Fruit fly (Drosophila melanogaster): ENCODE results near the gene CG2924.

DNA sequence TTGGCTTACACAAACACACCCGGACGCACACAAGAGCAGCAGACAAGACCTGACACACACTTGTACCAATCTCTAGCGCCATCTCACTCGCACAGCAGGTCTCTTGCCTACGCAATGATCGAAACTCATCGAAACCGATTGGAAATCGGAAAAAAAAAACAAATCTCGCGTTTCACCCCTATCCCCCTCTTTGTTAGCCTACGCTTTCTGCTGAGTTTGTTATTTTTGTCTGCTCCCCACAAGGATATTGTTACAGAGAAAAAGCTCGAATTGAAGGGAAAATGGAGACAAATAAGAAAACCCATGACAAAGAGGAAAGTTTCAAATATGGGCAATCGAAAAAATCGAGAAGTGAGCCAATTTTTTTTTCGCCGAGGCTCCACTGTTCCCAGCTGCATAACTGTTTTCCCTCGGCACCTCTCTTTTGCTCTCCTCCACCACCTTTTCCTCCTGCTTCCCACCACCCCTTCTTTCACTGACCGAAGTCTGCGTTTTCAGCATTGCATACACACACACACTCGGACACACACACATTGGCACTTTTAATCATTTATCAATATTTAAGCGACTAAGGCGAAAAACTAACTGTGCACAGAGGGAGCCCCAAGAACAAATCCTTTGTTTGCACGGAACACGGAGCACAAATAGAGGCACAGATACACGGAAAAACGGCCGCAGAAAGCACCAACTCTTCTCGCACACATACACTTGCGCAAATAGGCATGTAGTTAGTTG, 572 bp downstream of the CG2924 start:
- no peak for TF ChIP-seq tin (GFP tag; optimal IDR thresholded peaks at IDR 0.05)
- TF ChIP-seq Dll (GFP tag; IDR thresholded peaks at IDR 0.05; ENCODE audit: partially characterized antibody): no peak
- no peak for TF ChIP-seq eyg (GFP tag; optimal IDR thresholded peaks at IDR 0.05)
- no peak for TF ChIP-seq bsh (GFP tag; optimal IDR thresholded peaks at IDR 0.05)
- TF ChIP-seq salm (tag; optimal IDR thresholded peaks at IDR 0.05): no peak
- TF ChIP-seq Hey (tag; optimal IDR thresholded peaks at IDR 0.05): no peak
- no peak for TF ChIP-seq Sin3A (optimal IDR thresholded peaks at IDR 0.05)
- no peak for TF ChIP-seq CG12155 (GFP tag; optimal IDR thresholded peaks at IDR 0.05)
- no peak for TF ChIP-seq Fer1 (GFP tag; optimal IDR thresholded peaks at IDR 0.05)
- no peak for TF ChIP-seq CG7928 (GFP tag; optimal IDR thresholded peaks at IDR 0.05)
- TF ChIP-seq phol (tag; optimal IDR thresholded peaks at IDR 0.05): no peak
- no peak for TF ChIP-seq Optix (GFP tag; IDR thresholded peaks at IDR 0.05)
- no peak for TF ChIP-seq dimm (GFP tag; IDR thresholded peaks at IDR 0.05)

All from whole organism, embryonic.